Fruit fly (Drosophila melanogaster) whole organism, pupa: ENCODE data around the gene Cdc5.

Experiments
- CG12605 ChIP-seq: fragments of 200-800 bp; sonication (Bioruptor generic); IDR thresholded peaks from 2 replicates; pipeline ENCODE4 v1.3.6; 2022; ENCODE audit warnings: missing biosample characterization, missing genetic modification characterization
- CG13204 ChIP-seq: fragments of 200-800 bp; sonication (Bioruptor generic); optimal IDR thresholded peaks from 2 replicates; lab custom pipeline; 2018; ENCODE audit warnings: missing biosample characterization, mild to moderate bottlenecking, missing genetic modification characterization, moderate library complexity
- CG32121 ChIP-seq: fragments of 200-800 bp; sonication (Bioruptor generic); IDR thresholded peaks from 2 replicates; pipeline ENCODE4 v1.3.6; 2022; ENCODE audit warnings: missing biosample characterization, missing genetic modification characterization
- CG34367 ChIP-seq: fragments of 200-800 bp; sonication (Bioruptor generic); optimal IDR thresholded peaks from 2 replicates; lab custom pipeline; 2018; ENCODE audit warnings: missing biosample characterization, mild to moderate bottlenecking, missing genetic modification characterization
- CG4496 ChIP-seq: fragments of 200-800 bp; sonication (Bioruptor generic); IDR thresholded peaks from 3 replicates; pipeline ENCODE4 v1.3.6; 2022; ENCODE audit warnings: missing biosample characterization, missing genetic modification characterization
- CG8159 ChIP-seq: fragments of 200-800 bp; sonication (Bioruptor generic); optimal IDR thresholded peaks from 3 replicates; lab custom pipeline; 2018; ENCODE audit warnings: missing biosample characterization, mild to moderate bottlenecking, missing genetic modification characterization, moderate library complexity
- CG9948 ChIP-seq: fragments of 200-800 bp; sonication (Bioruptor generic); optimal IDR thresholded peaks from 2 replicates; lab custom pipeline; 2018; ENCODE audit warnings: missing biosample characterization, mild to moderate bottlenecking, missing genetic modification characterization, moderate library complexity
- EcR ChIP-seq: fragments of 200-800 bp; sonication (Bioruptor generic); optimal IDR thresholded peaks from 3 replicates; lab custom pipeline; 2019; ENCODE audit warnings: missing biosample characterization, missing genetic modification characterization, mild to moderate bottlenecking, moderate library complexity, missing genetic modification reagents
- Pif1A ChIP-seq: fragments of 200-800 bp; sonication (Bioruptor generic); optimal IDR thresholded peaks from 3 replicates; lab custom pipeline; 2016; ENCODE audit warnings: missing biosample characterization, missing genetic modification characterization
- Pif1B ChIP-seq: fragments of 200-800 bp; sonication (Bioruptor generic); optimal IDR thresholded peaks from 3 replicates; lab custom pipeline; 2016; ENCODE audit warnings: missing biosample characterization, missing genetic modification characterization
- Snoo ChIP-seq: fragments of 200-800 bp; sonication (Bioruptor generic); optimal IDR thresholded peaks from 3 replicates; lab custom pipeline; 2017; ENCODE audit warnings: missing biosample characterization, mild to moderate bottlenecking, missing genetic modification characterization, inconsistent platforms
- fd96Ca ChIP-seq: fragments of 200-800 bp; sonication (Bioruptor generic); IDR thresholded peaks from 3 replicates; pipeline ENCODE4 v1.3.6; 2022; ENCODE audit warnings: missing biosample characterization, missing genetic modification characterization
- gl ChIP-seq: fragments of 200-800 bp; sonication (Bioruptor generic); optimal IDR thresholded peaks from 2 replicates; lab custom pipeline; 2018; ENCODE audit warnings: missing biosample characterization, mild to moderate bottlenecking, missing genetic modification characterization

DNA sequence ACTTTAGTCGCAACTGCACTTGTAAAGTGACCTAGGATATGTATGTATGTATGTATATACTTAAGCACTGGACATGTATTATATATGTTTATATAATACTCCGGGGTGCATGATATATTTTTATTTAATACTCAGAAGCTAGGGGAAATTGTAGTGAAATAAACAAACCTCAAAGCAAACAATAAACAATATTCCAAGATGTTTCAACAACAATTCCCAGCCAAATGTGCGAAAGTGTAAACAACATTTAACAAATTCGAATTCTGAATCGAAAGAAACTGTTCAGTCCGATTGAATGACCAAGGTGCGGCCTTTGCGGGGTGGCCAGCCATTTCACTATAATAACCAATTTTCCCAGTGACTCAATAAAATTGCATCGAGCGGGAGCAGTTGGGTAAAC is 21.1 kb downstream of the Cdc5 start:
- TF ChIP-seq CG9948 (tag; lab: Kevin White, UChicago) (no peak), Pif1A (no peak), CG13204 (GFP tag; lab: Kevin White, UChicago) (no peak), CG12605 (GFP tag; lab: Robert Waterston, UW) (no peak), CG8159 (tag; lab: Kevin White, UChicago) (no peak), gl (tag; lab: Kevin White, UChicago) (no peak), CG34367 (tag; lab: Kevin White, UChicago) (no peak), Snoo (no peak), EcR (GFP tag; lab: Kevin White, UChicago) (no peak), CG32121 (no peak), fd96Ca (GFP tag; lab: Robert Waterston, UW) (no peak), Pif1B (no peak), CG4496 (GFP tag; lab: Robert Waterston, UW) (no peak)
